Worm (Caenorhabditis elegans) whole organism, L1 larva: ENCODE data around the gene srxa-4.

Source experiments
- C16A3.4 ChIP-seq: fragments of 150-350 bp; optimal IDR thresholded peaks from 2 replicates; lab custom pipeline; 2014; ENCODE audit warnings: missing biosample characterization, missing genetic modification characterization
- C34B4.2 ChIP-seq: sonication (generic microtip); optimal IDR thresholded peaks from 2 replicates; lab custom pipeline; 2017; ENCODE audit warnings: mild to moderate bottlenecking, missing genetic modification characterization, missing compliant biosample characterization
- F16B12.6 ChIP-seq: fragments of 150-350 bp; optimal IDR thresholded peaks from 2 replicates; lab custom pipeline; 2014; ENCODE audit warnings: missing biosample characterization, missing genetic modification characterization
- Y116A8C.19 ChIP-seq: sonication (generic microtip); optimal IDR thresholded peaks from 2 replicates; lab custom pipeline; 2016; ENCODE audit warnings: missing compliant biosample characterization, missing genetic modification characterization, borderline replicate concordance
- aha-1 ChIP-seq: fragments of 150-350 bp; optimal IDR thresholded peaks from 2 replicates; lab custom pipeline; 2014; ENCODE audit warnings: missing biosample characterization, missing genetic modification characterization
- alr-1 ChIP-seq: fragments of 200-800 bp; sonication (Bioruptor generic); optimal IDR thresholded peaks from 2 replicates; lab custom pipeline; 2018; ENCODE audit warnings: borderline replicate concordance, mild to moderate bottlenecking, missing genetic modification characterization, missing compliant biosample characterization
- ama-1 ChIP-seq: fragments of 150-350 bp; optimal IDR thresholded peaks from 2 replicates; lab custom pipeline; 2014
- blmp-1 ChIP-seq: fragments of 150-350 bp; optimal IDR thresholded peaks from 2 replicates; lab custom pipeline; 2014; ENCODE audit warnings: missing biosample characterization, missing genetic modification characterization
- ceh-63 ChIP-seq: fragments of 200-800 bp; sonication (Bioruptor generic); optimal IDR thresholded peaks from 2 replicates; lab custom pipeline; 2018; ENCODE audit warnings: mild to moderate bottlenecking, missing genetic modification characterization, missing compliant biosample characterization
- ceh-82 ChIP-seq, 3 experiments: fragments of 150-350 bp in 1 of 3; sonication (generic microtip) in 2 of 3; optimal IDR thresholded peaks; 2 replicates each; lab custom pipeline; 2014 to 2017; ENCODE audit warnings: missing biosample characterization in 3 of 3, missing genetic modification characterization in 3 of 3
- ceh-88 ChIP-seq: fragments of 200-800 bp; sonication (Bioruptor generic); IDR thresholded peaks from 2 replicates; pipeline ENCODE4 v1.3.6; 2022; ENCODE audit warnings: missing genetic modification characterization, missing compliant biosample characterization
- ces-1 ChIP-seq: fragments of 150-350 bp; optimal IDR thresholded peaks from 2 replicates; lab custom pipeline; 2014; ENCODE audit warnings: missing biosample characterization, missing genetic modification reagents, missing genetic modification characterization
- dsc-1 ChIP-seq: sonication (generic microtip); optimal IDR thresholded peaks from 2 replicates; lab custom pipeline; 2016; ENCODE audit warnings: mild to moderate bottlenecking, missing genetic modification characterization, missing compliant biosample characterization
- efl-1 ChIP-seq, 4 experiments: fragments of 150-350 bp; optimal IDR thresholded peaks in 3 of 4; peaks in 1 of 4; 1 replicate in 1 of 4; 2 replicates in 3 of 4; lab custom pipeline; 2014; ENCODE audit warnings: missing biosample characterization in 2 of 4, missing genetic modification characterization in 2 of 4, missing genetic modification reagents in 2 of 4
- efl-3 ChIP-seq: fragments of 200-800 bp; sonication (Bioruptor generic); optimal IDR thresholded peaks from 2 replicates; lab custom pipeline; 2018; ENCODE audit warnings: mild to moderate bottlenecking, missing genetic modification characterization, missing compliant biosample characterization
- egl-13 ChIP-seq: sonication (generic microtip); optimal IDR thresholded peaks from 2 replicates; lab custom pipeline; 2016; ENCODE audit warnings: missing genotype, missing genetic modification reagents, missing genetic modification characterization, missing compliant biosample characterization
- egl-27 ChIP-seq, 2 experiments: fragments of 150-350 bp in 1 of 2; sonication (generic microtip); optimal IDR thresholded peaks; 3 replicates each; lab custom pipeline; 2017 to 2018; ENCODE audit warnings: missing biosample characterization in 2 of 2, missing genetic modification characterization in 2 of 2, missing genetic modification reagents in 2 of 2
- elt-2 ChIP-seq: sonication (generic microtip); optimal IDR thresholded peaks from 2 replicates; lab custom pipeline; 2016; ENCODE audit warnings: missing genetic modification characterization, mild to moderate bottlenecking, inconsistent platforms, missing compliant biosample characterization, missing genetic modification reagents
- elt-3 ChIP-seq, 6 experiments: fragments of 150-350 bp in 1 of 6; sonication (generic microtip); optimal IDR thresholded peaks; 2 replicates each; lab custom pipeline; 2017 to 2018; ENCODE audit warnings: missing biosample characterization in 6 of 6, missing genetic modification characterization in 6 of 6, inconsistent platforms in 1 of 6
- ets-5 ChIP-seq: fragments of 200-800 bp; sonication (Bioruptor generic); IDR thresholded peaks from 2 replicates; pipeline ENCODE4 v1.3.6; 2022; ENCODE audit warnings: missing genetic modification characterization, missing compliant biosample characterization
- fkh-10 ChIP-seq: sonication (generic microtip); optimal IDR thresholded peaks from 2 replicates; lab custom pipeline; 2017; ENCODE audit warnings: missing biosample characterization, missing genetic modification reagents, missing genetic modification characterization
- fkh-4 ChIP-seq: sonication (generic microtip); optimal IDR thresholded peaks from 2 replicates; lab custom pipeline; 2016; ENCODE audit warnings: missing compliant biosample characterization, missing genetic modification characterization, borderline replicate concordance
- fos-1 ChIP-seq: fragments of 150-350 bp; optimal IDR thresholded peaks from 2 replicates; lab custom pipeline; 2014; ENCODE audit warnings: missing biosample characterization, missing genetic modification characterization
- grh-1 ChIP-seq: fragments of 200-800 bp; sonication (Bioruptor generic); IDR thresholded peaks from 2 replicates; pipeline ENCODE4 v1.3.6; 2022; ENCODE audit warnings: missing genetic modification reagents, missing genetic modification characterization, missing compliant biosample characterization
- hlh-17 ChIP-seq: fragments of 200-800 bp; sonication (Bioruptor generic); optimal IDR thresholded peaks from 2 replicates; lab custom pipeline; 2018; ENCODE audit warnings: missing genetic modification characterization, mild to moderate bottlenecking, missing compliant biosample characterization, moderate library complexity, borderline replicate concordance
- hlh-4 ChIP-seq: sonication (generic microtip); optimal IDR thresholded peaks from 2 replicates; lab custom pipeline; 2016; ENCODE audit warnings: mild to moderate bottlenecking, missing genetic modification characterization, missing compliant biosample characterization
- hpl-2 ChIP-seq: fragments of 150-350 bp; optimal IDR thresholded peaks from 2 replicates; lab custom pipeline; 2014; ENCODE audit warnings: missing biosample characterization, missing genetic modification reagents, missing genetic modification characterization
- irx-1 ChIP-seq: sonication (generic microtip); optimal IDR thresholded peaks from 2 replicates; lab custom pipeline; 2016; ENCODE audit warnings: missing genetic modification characterization, missing compliant biosample characterization
- lin-13 ChIP-seq: fragments of 150-350 bp; optimal IDR thresholded peaks from 2 replicates; lab custom pipeline; 2014; ENCODE audit warnings: missing biosample characterization, missing genetic modification reagents, missing genetic modification characterization
- lin-15B ChIP-seq: fragments of 150-350 bp; sonication (generic microtip); optimal IDR thresholded peaks from 3 replicates; lab custom pipeline; 2014; ENCODE audit warnings: missing biosample characterization, missing genetic modification characterization
- mab-9 ChIP-seq: fragments of 200-800 bp; sonication (Bioruptor generic); IDR thresholded peaks from 2 replicates; pipeline ENCODE4 v1.3.6; 2022; ENCODE audit warnings: missing genetic modification reagents, missing genetic modification characterization, missing compliant biosample characterization
- mef-2 ChIP-seq: fragments of 150-350 bp; optimal IDR thresholded peaks from 2 replicates; lab custom pipeline; 2014; ENCODE audit warnings: missing biosample characterization, missing genetic modification characterization
- nhr-11 ChIP-seq: fragments of 150-350 bp; optimal IDR thresholded peaks from 2 replicates; lab custom pipeline; 2014; ENCODE audit warnings: missing biosample characterization, missing genetic modification characterization
- nhr-12 ChIP-seq: sonication (generic microtip); optimal IDR thresholded peaks from 2 replicates; lab custom pipeline; 2017; ENCODE audit warnings: missing biosample characterization, missing genetic modification characterization
- nhr-20 ChIP-seq: sonication (generic microtip); optimal IDR thresholded peaks from 2 replicates; lab custom pipeline; 2016; ENCODE audit warnings: mild to moderate bottlenecking, missing genetic modification characterization, missing compliant biosample characterization
- nhr-28 ChIP-seq: fragments of 150-350 bp; optimal IDR thresholded peaks from 2 replicates; lab custom pipeline; 2014; ENCODE audit warnings: missing biosample characterization, missing genetic modification characterization
- nhr-76 ChIP-seq: sonication (generic microtip); optimal IDR thresholded peaks from 2 replicates; lab custom pipeline; 2017; ENCODE audit warnings: missing biosample characterization, missing genetic modification characterization
- nhr-85 ChIP-seq: sonication (generic microtip); peaks from one replicate; lab custom pipeline; 2016; ENCODE audit warnings: missing genetic modification characterization, inconsistent platforms, missing compliant biosample characterization
- nhr-90 ChIP-seq: sonication (generic microtip); optimal IDR thresholded peaks from 2 replicates; lab custom pipeline; 2016; ENCODE audit warnings: mild to moderate bottlenecking, missing genetic modification characterization, missing compliant biosample characterization; ENCODE audit not compliant: poor library complexity
- pqm-1 ChIP-seq: sonication (generic microtip); optimal IDR thresholded peaks from 3 replicates; lab custom pipeline; 2017; ENCODE audit warnings: missing biosample characterization, missing genetic modification characterization
- skn-1 ChIP-seq: fragments of 150-350 bp; optimal IDR thresholded peaks from 2 replicates; lab custom pipeline; 2014; ENCODE audit warnings: missing biosample characterization, missing genetic modification characterization
- snu-23 ChIP-seq: sonication (generic microtip); optimal IDR thresholded peaks from 2 replicates; lab custom pipeline; 2016; ENCODE audit warnings: missing genetic modification characterization, missing compliant biosample characterization
- sox-4 ChIP-seq: sonication (generic microtip); optimal IDR thresholded peaks from 2 replicates; lab custom pipeline; 2016; ENCODE audit warnings: missing genetic modification characterization, missing compliant biosample characterization
- sptf-1 ChIP-seq: fragments of 150-350 bp; optimal IDR thresholded peaks from 2 replicates; lab custom pipeline; 2014; ENCODE audit warnings: missing biosample characterization, missing genetic modification characterization
- sup-37 ChIP-seq: fragments of 200-800 bp; sonication (Bioruptor generic); optimal IDR thresholded peaks from 2 replicates; lab custom pipeline; 2018; ENCODE audit warnings: mild to moderate bottlenecking, missing genetic modification characterization, missing compliant biosample characterization
- swsn-7 ChIP-seq: sonication (generic microtip); optimal IDR thresholded peaks from 2 replicates; lab custom pipeline; 2016; ENCODE audit warnings: missing genetic modification characterization, missing compliant biosample characterization
- tlp-1 ChIP-seq: fragments of 150-350 bp; optimal IDR thresholded peaks from 2 replicates; lab custom pipeline; 2014; ENCODE audit warnings: missing biosample characterization, missing genetic modification characterization
- unc-130 ChIP-seq: fragments of 150-350 bp; optimal IDR thresholded peaks from 2 replicates; lab custom pipeline; 2017; ENCODE audit warnings: missing biosample characterization, missing genetic modification characterization, inconsistent platforms
- unc-30 ChIP-seq: sonication (generic microtip); optimal IDR thresholded peaks from 2 replicates; lab custom pipeline; 2017; ENCODE audit warnings: missing biosample characterization, missing genetic modification characterization
- unc-62 ChIP-seq: fragments of 150-350 bp; optimal IDR thresholded peaks from 2 replicates; lab custom pipeline; 2014; ENCODE audit warnings: missing biosample characterization, missing genetic modification reagents, missing genetic modification characterization
- unc-86 ChIP-seq: sonication (generic microtip); optimal IDR thresholded peaks from 2 replicates; lab custom pipeline; 2016; ENCODE audit warnings: missing genetic modification characterization, missing compliant biosample characterization
- zip-4 ChIP-seq: fragments of 200-800 bp; sonication (Bioruptor generic); optimal IDR thresholded peaks from 2 replicates; lab custom pipeline; 2018; ENCODE audit warnings: mild to moderate bottlenecking, missing genetic modification characterization, moderate library complexity, missing compliant biosample characterization
- ztf-11 ChIP-seq, 2 experiments: sonication (generic microtip); optimal IDR thresholded peaks; 2 replicates each; lab custom pipeline; 2016 to 2017; ENCODE audit warnings: missing genetic modification characterization in 2 of 2, missing biosample characterization in 1 of 2, missing compliant biosample characterization in 1 of 2

The srxa-4 gene

ce11 chrV:7465509-7465908 is 45.2 kb downstream of the srxa-4 start, which contains the start of gene F25E5.1:
Gene F25E5.1, plus strand, starts transcription at chrV:7465884.
- TF ChIP-seq nhr-90 (tag; lab: Kevin White, UChicago) (peak; percentile 61), nhr-11 (tag; lab: Kevin White, UChicago) (no peak), elt-3 (tag; optimal IDR thresholded peaks at IDR 0.05; lab: Kevin White, UChicago) (no peak), mef-2 (tag; lab: Kevin White, UChicago) (no peak), ama-1 (lab: Kevin White, UChicago) (no peak), nhr-76 (tag; lab: Kevin White, UChicago) (no peak), blmp-1 (tag; lab: Kevin White, UChicago) (peak; percentile 37), sox-4 (tag; lab: Kevin White, UChicago) (peak; percentile 38), nhr-20 (tag; lab: Kevin White, UChicago) (peak; percentile 71), fos-1 (tag; lab: Kevin White, UChicago) (no peak), ceh-63 (GFP tag; lab: Kevin White, UChicago) (no peak), efl-1 (optimal IDR thresholded peaks at IDR 0.05; lab: Kevin White, UChicago) (peak; percentile 79 to 81), efl-1 (GFP tag; optimal IDR thresholded peaks at IDR 0.05 in 1 of 2; lab: Kevin White, UChicago) (peak; percentile 73 to 93), dsc-1 (peak; percentile 56), ztf-11 (tag; optimal IDR thresholded peaks at IDR 0.05; lab: Kevin White, UChicago) (peak in 1 of 2 experiments; percentile 72), hlh-17 (GFP tag; lab: Kevin White, UChicago) (no peak), ets-5 (no peak), irx-1 (tag; lab: Kevin White, UChicago) (peak; percentile 44), mab-9 (GFP tag; lab: Robert Waterston, UW) (0 out of 2 replicates have a peak, but pooled peaks have one; percentile 29), grh-1 (no peak), alr-1 (tag; lab: Kevin White, UChicago) (no peak), unc-62 (no peak), C34B4.2 (tag; lab: Kevin White, UChicago) (no peak), unc-86 (tag; lab: Kevin White, UChicago) (peak; percentile 47), skn-1 (tag; lab: Kevin White, UChicago) (peak; percentile 49), zip-4 (GFP tag; lab: Kevin White, UChicago) (no peak), aha-1 (tag; lab: Kevin White, UChicago) (no peak), nhr-28 (tag; lab: Kevin White, UChicago) (no peak), tlp-1 (no peak), egl-27 (tag; optimal IDR thresholded peaks at IDR 0.05; lab: Kevin White, UChicago) (no peak), lin-13 (GFP tag; lab: Kevin White, UChicago) (peak; percentile 46), fkh-10 (GFP tag; lab: Kevin White, UChicago) (no peak), hlh-4 (tag; lab: Kevin White, UChicago) (no peak), unc-30 (tag; lab: Kevin White, UChicago) (no peak), efl-3 (GFP tag; lab: Kevin White, UChicago) (no peak), F16B12.6 (tag; lab: Kevin White, UChicago) (peak; percentile 42), lin-15B (peak; percentile 31), nhr-85 (tag; lab: Kevin White, UChicago) (peak; percentile 87), ces-1 (GFP tag; lab: Kevin White, UChicago) (no peak), egl-13 (tag; lab: Kevin White, UChicago) (peak; percentile 43), sptf-1 (no peak), nhr-12 (tag; lab: Kevin White, UChicago) (no peak), hpl-2 (GFP tag; lab: Kevin White, UChicago) (no peak), Y116A8C.19 (no peak), ceh-88 (GFP tag; lab: Robert Waterston, UW) (no peak), swsn-7 (tag; lab: Kevin White, UChicago) (peak; percentile 61), elt-2 (tag; lab: Kevin White, UChicago) (peak; percentile 33), fkh-4 (peak; percentile 30), snu-23 (GFP tag; lab: Kevin White, UChicago) (peak; percentile 76), unc-130 (no peak), sup-37 (GFP tag; lab: Kevin White, UChicago) (no peak), pqm-1 (tag; lab: Kevin White, UChicago) (no peak), ceh-82 (tag; optimal IDR thresholded peaks at IDR 0.05; lab: Kevin White, UChicago) (peak; percentile 42 to 73 (median 65)), C16A3.4 (tag; lab: Kevin White, UChicago) (peak; percentile 29)
